Worm (Caenorhabditis elegans) whole organism, L3 larva: Measurements from ENCODE around the gene col-125.

ENCODE experiments used
- aly-2 ChIP-seq: fragments of 150-350 bp; optimal IDR thresholded peaks from 2 replicates; lab custom pipeline; 2014; ENCODE audit warnings: missing biosample characterization, missing genetic modification characterization
- ceh-82 ChIP-seq: fragments of 150-350 bp; optimal IDR thresholded peaks from 2 replicates; lab custom pipeline; 2014; ENCODE audit warnings: missing biosample characterization, missing genetic modification characterization
- fkh-10 ChIP-seq: sonication (generic microtip); optimal IDR thresholded peaks from 2 replicates; lab custom pipeline; 2017; ENCODE audit warnings: missing biosample characterization, missing genetic modification reagents, missing genetic modification characterization
- hmg-11 ChIP-seq: sonication (generic microtip); optimal IDR thresholded peaks from 2 replicates; lab custom pipeline; 2016; ENCODE audit warnings: missing genetic modification characterization, missing compliant biosample characterization
- jun-1 ChIP-seq: fragments of 150-350 bp; optimal IDR thresholded peaks from 2 replicates; lab custom pipeline; 2014; ENCODE audit warnings: missing biosample characterization, missing genetic modification reagents, missing genetic modification characterization
- lin-15B ChIP-seq: fragments of 150-350 bp; optimal IDR thresholded peaks from 2 replicates; lab custom pipeline; 2014; ENCODE audit warnings: missing biosample characterization, missing genetic modification characterization
- lin-39 ChIP-seq: fragments of 150-350 bp; optimal IDR thresholded peaks from 2 replicates; lab custom pipeline; 2018; ENCODE audit warnings: missing biosample characterization, missing genetic modification reagents, missing genetic modification characterization
- lsy-12 ChIP-seq: sonication (generic microtip); optimal IDR thresholded peaks from 2 replicates; lab custom pipeline; 2016; ENCODE audit warnings: mild to moderate bottlenecking, missing genetic modification characterization, missing compliant biosample characterization
- nfya-1 ChIP-seq: sonication (generic microtip); optimal IDR thresholded peaks from 2 replicates; lab custom pipeline; 2017; ENCODE audit warnings: missing genetic modification characterization, mild to moderate bottlenecking, missing compliant biosample characterization, antibody characterized with exemption, moderate library complexity; ENCODE audit not compliant: insufficient read depth
- nhr-28 ChIP-seq: fragments of 150-350 bp; optimal IDR thresholded peaks from 2 replicates; lab custom pipeline; 2014; ENCODE audit warnings: missing biosample characterization, missing genetic modification characterization
- nhr-77 ChIP-seq: fragments of 150-350 bp; optimal IDR thresholded peaks from 2 replicates; lab custom pipeline; 2014; ENCODE audit warnings: missing biosample characterization, missing genetic modification characterization
- pha-4 ChIP-seq: fragments of 150-350 bp; optimal IDR thresholded peaks from 2 replicates; lab custom pipeline; 2014; ENCODE audit warnings: missing biosample characterization, missing genetic modification reagents, missing genetic modification characterization
- snpc-4 ChIP-seq: fragments of 150-350 bp; optimal IDR thresholded peaks from 2 replicates; lab custom pipeline; 2014; ENCODE audit warnings: missing biosample characterization, missing genetic modification characterization
- ztf-4 ChIP-seq: fragments of 150-350 bp; optimal IDR thresholded peaks from 2 replicates; lab custom pipeline; 2014; ENCODE audit warnings: missing biosample characterization, missing genetic modification characterization

ce11 chrIV:11178495-11178894 lies 46.8 kb upstream of the col-125 start, which contains the start of gene C08F8.9:
- TF ChIP-seq nfya-1 (no peak), snpc-4 (no peak), lin-15B (tag; lab: Kevin White, UChicago) (no peak), ceh-82 (tag; lab: Kevin White, UChicago) (no peak), fkh-10 (GFP tag; lab: Kevin White, UChicago) (no peak), nhr-77 (tag; lab: Kevin White, UChicago) (no peak), aly-2 (tag; lab: Kevin White, UChicago) (no peak), ztf-4 (tag; lab: Kevin White, UChicago) (no peak), lin-39 (no peak), pha-4 (no peak), jun-1 (tag; lab: Kevin White, UChicago) (no peak), lsy-12 (no peak), hmg-11 (tag; lab: Kevin White, UChicago) (no peak), nhr-28 (tag; lab: Kevin White, UChicago) (no peak)
